Worm (Caenorhabditis elegans) whole organism, L4 larva: ENCODE measurements around the gene srlf-3.

ENCODE experiments used
- D1046.2 ChIP-seq: fragments of 200-800 bp; sonication (Bioruptor generic); IDR thresholded peaks from 2 replicates; pipeline ENCODE4 v1.3.6; 2022; ENCODE audit warnings: missing genetic modification characterization, missing compliant biosample characterization
- F10B5.3 ChIP-seq: sonication (generic microtip); optimal IDR thresholded peaks from 2 replicates; lab custom pipeline; 2016; ENCODE audit warnings: mild to moderate bottlenecking, missing genetic modification characterization, missing compliant biosample characterization
- F49E8.2 ChIP-seq: sonication (generic microtip); optimal IDR thresholded peaks from 2 replicates; lab custom pipeline; 2016; ENCODE audit warnings: missing compliant biosample characterization, mild to moderate bottlenecking, missing genetic modification characterization, borderline replicate concordance
- Y48G9A.11 ChIP-seq: fragments of 200-800 bp; sonication (Bioruptor generic); IDR thresholded peaks from 2 replicates; pipeline ENCODE4 v1.3.6; 2022; ENCODE audit warnings: missing genetic modification reagents, missing genetic modification characterization, missing compliant biosample characterization
- Y5F2A.4 ChIP-seq: fragments of 200-800 bp; sonication (Bioruptor generic); optimal IDR thresholded peaks from 2 replicates; lab custom pipeline; 2018; ENCODE audit warnings: mild to moderate bottlenecking, missing genetic modification characterization, missing compliant biosample characterization
- ZK337.2 ChIP-seq: fragments of 200-800 bp; sonication (Bioruptor generic); IDR thresholded peaks from 2 replicates; pipeline ENCODE4 v1.3.6; 2022; ENCODE audit warnings: missing genetic modification reagents, missing genetic modification characterization, missing compliant biosample characterization
- ZK546.5 ChIP-seq, 2 experiments: sonication (generic microtip); optimal IDR thresholded peaks; 2 replicates each; lab custom pipeline; 2017; ENCODE audit warnings: missing biosample characterization in 2 of 2, missing genetic modification characterization in 2 of 2
- aha-1 ChIP-seq: fragments of 150-350 bp; peaks from one replicate; lab custom pipeline; 2014; ENCODE audit warnings: missing biosample characterization, missing genetic modification characterization
- aly-2 ChIP-seq: sonication (generic microtip); optimal IDR thresholded peaks from 2 replicates; lab custom pipeline; 2018; ENCODE audit warnings: missing biosample characterization, missing genetic modification characterization
- arid-1 ChIP-seq: fragments of 200-800 bp; sonication (Bioruptor generic); conservative IDR thresholded peaks from 2 replicates; pipeline ENCODE4 v1.3.6; 2022; ENCODE audit warnings: missing genetic modification reagents, missing genetic modification characterization, missing compliant biosample characterization
- cey-2 ChIP-seq: sonication (generic microtip); optimal IDR thresholded peaks from 3 replicates; lab custom pipeline; 2017; ENCODE audit warnings: missing genetic modification characterization, mild to moderate bottlenecking, missing compliant biosample characterization, antibody characterized with exemption, borderline replicate concordance; ENCODE audit not compliant: insufficient read depth
- daf-19 ChIP-seq: fragments of 200-800 bp; sonication (Bioruptor generic); conservative IDR thresholded peaks from 2 replicates; pipeline ENCODE4 v1.3.6; 2022; ENCODE audit warnings: missing genetic modification characterization, missing compliant biosample characterization
- dmd-6 ChIP-seq: fragments of 200-800 bp; sonication (Bioruptor generic); IDR thresholded peaks from 2 replicates; pipeline ENCODE4 v1.3.6; 2022; ENCODE audit warnings: missing genetic modification reagents, missing genetic modification characterization, missing compliant biosample characterization
- dpl-1 ChIP-seq: fragments of 150-350 bp; optimal IDR thresholded peaks from 2 replicates; lab custom pipeline; 2014; ENCODE audit warnings: missing biosample characterization, missing genetic modification reagents, missing genetic modification characterization
- duxl-1 ChIP-seq: sonication (generic microtip); optimal IDR thresholded peaks from 2 replicates; lab custom pipeline; 2016; ENCODE audit warnings: mild to moderate bottlenecking, missing genetic modification characterization, moderate library complexity, missing compliant biosample characterization; ENCODE audit not compliant: poor library complexity
- dve-1 ChIP-seq: sonication (generic microtip); optimal IDR thresholded peaks from 2 replicates; lab custom pipeline; 2017; ENCODE audit warnings: antibody characterized with exemption, mild to moderate bottlenecking, missing genetic modification characterization, missing compliant biosample characterization; ENCODE audit not compliant: insufficient read depth
- egl-27 ChIP-seq: sonication (generic microtip); optimal IDR thresholded peaks from 3 replicates; lab custom pipeline; 2017; ENCODE audit warnings: missing biosample characterization, missing genetic modification reagents, missing genetic modification characterization
- fos-1 ChIP-seq: fragments of 150-350 bp; optimal IDR thresholded peaks from 2 replicates; lab custom pipeline; 2014; ENCODE audit warnings: missing biosample characterization, missing genetic modification characterization
- gei-8 ChIP-seq: fragments of 200-800 bp; sonication (Bioruptor generic); optimal IDR thresholded peaks from 2 replicates; lab custom pipeline; 2018; ENCODE audit warnings: mild to moderate bottlenecking, missing genetic modification characterization, missing compliant biosample characterization
- hlh-11 ChIP-seq: fragments of 200-800 bp; sonication (Bioruptor generic); optimal IDR thresholded peaks from 2 replicates; lab custom pipeline; 2018; ENCODE audit warnings: mild to moderate bottlenecking, missing genetic modification characterization, missing compliant biosample characterization
- hlh-30 ChIP-seq: sonication (generic microtip); optimal IDR thresholded peaks from 2 replicates; lab custom pipeline; 2017; ENCODE audit warnings: antibody characterized with exemption, mild to moderate bottlenecking, missing genetic modification characterization, missing compliant biosample characterization; ENCODE audit not compliant: insufficient read depth
- jun-1 ChIP-seq: fragments of 150-350 bp; optimal IDR thresholded peaks from 2 replicates; lab custom pipeline; 2014; ENCODE audit warnings: missing biosample characterization, missing genetic modification reagents, missing genetic modification characterization
- lim-7 ChIP-seq: fragments of 200-800 bp; sonication (Bioruptor generic); IDR thresholded peaks from 2 replicates; pipeline ENCODE4 v1.3.6; 2022; ENCODE audit warnings: missing genetic modification characterization, missing compliant biosample characterization
- lin-13 ChIP-seq: fragments of 150-350 bp; optimal IDR thresholded peaks from 2 replicates; lab custom pipeline; 2014; ENCODE audit warnings: missing biosample characterization, missing genetic modification reagents, missing genetic modification characterization
- lin-15B ChIP-seq: fragments of 150-350 bp; sonication (generic microtip); optimal IDR thresholded peaks from 3 replicates; lab custom pipeline; 2014; ENCODE audit warnings: missing biosample characterization, missing genetic modification characterization
- lin-29 ChIP-seq: fragments of 200-800 bp; sonication (Bioruptor generic); IDR thresholded peaks from 2 replicates; pipeline ENCODE4 v1.3.6; 2022; ENCODE audit warnings: missing genetic modification reagents, missing genetic modification characterization, missing compliant biosample characterization
- lin-38 ChIP-seq: fragments of 200-800 bp; sonication (Bioruptor generic); IDR thresholded peaks from 2 replicates; pipeline ENCODE4 v1.3.6; 2022; ENCODE audit warnings: missing genetic modification reagents, missing genetic modification characterization, missing compliant biosample characterization
- lsy-2 ChIP-seq, 2 experiments: fragments of 150-350 bp in 1 of 2; sonication (generic microtip) in 1 of 2; optimal IDR thresholded peaks; 2 replicates each; lab custom pipeline; 2014 to 2017; ENCODE audit warnings: missing biosample characterization in 2 of 2, missing genetic modification characterization in 2 of 2
- madf-5 ChIP-seq, 2 experiments: fragments of 200-800 bp; sonication (Bioruptor generic); IDR thresholded peaks; 2 replicates each; pipeline ENCODE4 v1.3.6; 2022; ENCODE audit warnings: missing compliant biosample characterization in 2 of 2, missing genetic modification characterization in 2 of 2
- mdt-29 ChIP-seq: fragments of 200-800 bp; sonication (Bioruptor generic); IDR thresholded peaks from 2 replicates; pipeline ENCODE4 v1.3.6; 2022; ENCODE audit warnings: missing genetic modification reagents, missing genetic modification characterization, missing compliant biosample characterization
- mep-1 ChIP-seq: fragments of 150-350 bp; sonication (generic microtip); optimal IDR thresholded peaks from 3 replicates; lab custom pipeline; 2014; ENCODE audit warnings: missing biosample characterization, missing genetic modification characterization
- mes-2 ChIP-seq: sonication (generic microtip); optimal IDR thresholded peaks from 2 replicates; lab custom pipeline; 2016; ENCODE audit warnings: missing genotype, mild to moderate bottlenecking, missing genetic modification characterization, missing compliant biosample characterization; ENCODE audit not compliant: poor library complexity, severe bottlenecking
- nhr-102 ChIP-seq: sonication (generic microtip); optimal IDR thresholded peaks from 2 replicates; lab custom pipeline; 2016; ENCODE audit warnings: mild to moderate bottlenecking, missing genetic modification characterization, moderate library complexity, missing compliant biosample characterization
- nhr-237 ChIP-seq: sonication (generic microtip); optimal IDR thresholded peaks from 2 replicates; lab custom pipeline; 2017; ENCODE audit warnings: missing biosample characterization, missing genetic modification characterization
- nhr-25 ChIP-seq: sonication (generic microtip); optimal IDR thresholded peaks from 2 replicates; lab custom pipeline; 2017; ENCODE audit warnings: missing genetic modification characterization, mild to moderate bottlenecking, missing compliant biosample characterization, antibody characterized with exemption, moderate library complexity, borderline replicate concordance; ENCODE audit not compliant: insufficient read depth
- nhr-28 ChIP-seq: fragments of 150-350 bp; optimal IDR thresholded peaks from 2 replicates; lab custom pipeline; 2014; ENCODE audit warnings: missing biosample characterization, missing genetic modification characterization
- nhr-41 ChIP-seq: fragments of 200-800 bp; sonication (Bioruptor generic); IDR thresholded peaks from 2 replicates; pipeline ENCODE4 v1.3.6; 2022; ENCODE audit warnings: missing genetic modification reagents, missing genetic modification characterization, missing compliant biosample characterization
- nhr-6 ChIP-seq: fragments of 150-350 bp; optimal IDR thresholded peaks from 2 replicates; lab custom pipeline; 2014; ENCODE audit warnings: missing biosample characterization, missing genetic modification characterization
- nhr-77 ChIP-seq: fragments of 150-350 bp; optimal IDR thresholded peaks from 2 replicates; lab custom pipeline; 2014; ENCODE audit warnings: missing biosample characterization, missing genetic modification characterization
- php-3 ChIP-seq: fragments of 200-800 bp; sonication (Bioruptor generic); IDR thresholded peaks from 2 replicates; pipeline ENCODE4 v1.3.6; 2022; ENCODE audit warnings: missing genetic modification reagents, missing genetic modification characterization, missing compliant biosample characterization
- pqm-1 ChIP-seq: sonication (generic microtip); optimal IDR thresholded peaks from 2 replicates; lab custom pipeline; 2017; ENCODE audit warnings: missing biosample characterization, missing genetic modification characterization
- saeg-2 ChIP-seq: fragments of 200-800 bp; sonication (Bioruptor generic); IDR thresholded peaks from 2 replicates; pipeline ENCODE4 v1.3.6; 2022; ENCODE audit warnings: missing genetic modification reagents, missing genetic modification characterization, missing compliant biosample characterization
- set-16 ChIP-seq: fragments of 200-800 bp; sonication (Bioruptor generic); IDR thresholded peaks from 2 replicates; pipeline ENCODE4 v1.3.6; 2022; ENCODE audit warnings: missing genetic modification reagents, missing genetic modification characterization, missing compliant biosample characterization
- unc-130 ChIP-seq: sonication (generic microtip); optimal IDR thresholded peaks from 2 replicates; lab custom pipeline; 2016; ENCODE audit warnings: missing genetic modification reagents, missing genetic modification characterization, missing compliant biosample characterization
- unc-62 ChIP-seq, 3 experiments: fragments of 150-350 bp in 1 of 3; sonication (generic microtip); optimal IDR thresholded peaks in 2 of 3; peaks in 1 of 3; 1 replicate in 1 of 3; 2 replicates in 2 of 3; lab custom pipeline; 2014 to 2017; ENCODE audit warnings: missing biosample characterization in 3 of 3, missing genetic modification characterization in 3 of 3, missing genetic modification reagents in 3 of 3, missing genotype in 1 of 3
- zfp-3 ChIP-seq: fragments of 200-800 bp; sonication (Bioruptor generic); conservative IDR thresholded peaks from 2 replicates; pipeline ENCODE4 v1.3.6; 2022; ENCODE audit warnings: missing genetic modification reagents, missing genetic modification characterization, missing compliant biosample characterization
- zip-11 ChIP-seq: fragments of 200-800 bp; sonication (Bioruptor generic); IDR thresholded peaks from 2 replicates; pipeline ENCODE4 v1.3.6; 2022; ENCODE audit warnings: missing genetic modification characterization, missing compliant biosample characterization

srlf-3 gene

DNA sequence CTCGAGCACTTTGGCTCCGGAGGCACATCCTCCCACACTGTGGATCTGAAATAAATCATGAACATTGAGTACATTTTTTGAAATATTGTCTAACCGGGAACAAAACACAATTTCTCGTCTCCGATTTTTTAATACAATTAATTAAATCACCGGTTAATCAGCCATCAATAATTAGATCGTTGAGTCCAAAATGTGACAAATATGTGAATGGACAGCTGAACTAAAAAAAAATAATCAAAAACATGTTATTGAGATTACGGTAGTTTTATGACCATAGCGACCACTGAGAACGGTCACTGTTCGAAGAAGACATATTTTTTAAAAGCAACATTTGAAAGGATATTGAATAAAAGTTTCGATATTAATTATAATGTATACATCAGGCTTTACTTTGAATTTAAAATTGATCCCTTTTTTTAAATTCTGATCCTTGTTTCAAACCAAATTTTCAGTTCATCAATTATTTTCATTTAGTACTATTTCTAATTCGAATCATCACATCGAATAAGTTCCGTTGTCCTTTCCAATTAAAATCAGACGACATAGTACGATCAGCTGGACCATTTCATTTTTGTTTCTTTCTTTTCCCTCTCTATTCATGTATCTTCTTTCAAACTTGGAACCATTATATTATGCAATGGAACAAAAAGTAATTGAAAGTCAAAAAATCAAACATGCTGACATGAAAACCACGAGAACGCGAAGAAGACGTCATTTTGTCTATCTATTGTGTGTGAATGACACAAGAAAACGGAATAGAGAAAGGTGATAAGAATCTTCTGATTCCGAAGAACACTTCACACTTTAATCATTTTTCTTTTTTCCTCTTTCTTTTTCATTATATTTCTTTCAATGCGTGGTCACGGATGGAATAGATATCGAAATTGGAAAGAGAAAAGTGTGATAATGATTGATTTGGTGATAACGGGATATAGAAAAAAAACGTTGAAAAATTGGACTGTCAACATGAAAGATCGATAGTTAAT, 43.1 kb downstream of the srlf-3 start (continued):
- peak; percentile 25; the same call in 1 of the 2 replicates for TF ChIP-seq lin-38
- TF ChIP-seq php-3 (GFP tag; lab: Robert Waterston, UW): peak; percentile 97
- TF ChIP-seq cey-2: peak; percentile 95
- TF ChIP-seq egl-27: no peak
- peak; percentile 99 for TF ChIP-seq dmd-6 (GFP tag; lab: Robert Waterston, UW)
- peak; percentile 75 for TF ChIP-seq mep-1 (tag; lab: Kevin White, UChicago)
- peak; percentile 47 for TF ChIP-seq jun-1 (tag; lab: Kevin White, UChicago)
- no peak for TF ChIP-seq D1046.2
- peak; percentile 99 for TF ChIP-seq dve-1 (tag; lab: Kevin White, UChicago)
- TF ChIP-seq F49E8.2 (tag; lab: Kevin White, UChicago): no peak
- peak; percentile 74 for TF ChIP-seq nhr-25
- TF ChIP-seq nhr-237: no peak
- no peak for TF ChIP-seq ZK546.5 (tag; optimal IDR thresholded peaks at IDR 0.05; lab: Kevin White, UChicago)
- no peak for TF ChIP-seq Y5F2A.4 (GFP tag; lab: Kevin White, UChicago)
- peak; percentile 91 for TF ChIP-seq nhr-6 (tag; lab: Kevin White, UChicago)
- no peak for TF ChIP-seq madf-5 (GFP tag; IDR thresholded peaks at IDR 0.05; lab: Robert Waterston, UW)
- peak; percentile 75 for TF ChIP-seq nhr-102
- no peak for TF ChIP-seq F10B5.3 (tag; lab: Kevin White, UChicago)
- TF ChIP-seq fos-1 (tag; lab: Kevin White, UChicago): peak; percentile 76
- TF ChIP-seq lin-29: no peak
- no peak for TF ChIP-seq Y48G9A.11
- peak; percentile 77; the same call in 1 of the 2 replicates for TF ChIP-seq saeg-2
- TF ChIP-seq dpl-1: peak; percentile 14
- TF ChIP-seq zfp-3 (GFP tag; lab: Robert Waterston, UW): peak; percentile 61; the same call in 1 of the 2 replicates
- peak; percentile 97 for TF ChIP-seq hlh-11 (tag; lab: Kevin White, UChicago)
- TF ChIP-seq lim-7: no peak
- TF ChIP-seq gei-8 (GFP tag; lab: Kevin White, UChicago): peak; percentile 85
- TF ChIP-seq daf-19 (GFP tag; lab: Robert Waterston, UW): no peak
- peak; percentile 96 for TF ChIP-seq nhr-77 (tag; lab: Kevin White, UChicago)
- peak; percentile 20 to 100 for TF ChIP-seq unc-62 (GFP tag; optimal IDR thresholded peaks at IDR 0.05 in 1 of 2; lab: Kevin White, UChicago)
- TF ChIP-seq unc-62 (tag; optimal IDR thresholded peaks at IDR 0.05; lab: Kevin White, UChicago): no peak
- TF ChIP-seq aha-1 (tag; lab: Kevin White, UChicago): peak; percentile 98
- peak; percentile 92 for TF ChIP-seq hlh-30 (tag; lab: Kevin White, UChicago)
- peak; percentile 15 for TF ChIP-seq lin-13 (GFP tag; lab: Kevin White, UChicago)
- TF ChIP-seq duxl-1: peak; percentile 7
- TF ChIP-seq pqm-1: peak; percentile 100
- TF ChIP-seq nhr-28 (tag; lab: Kevin White, UChicago): peak; percentile 99
- TF ChIP-seq lsy-2 (tag; optimal IDR thresholded peaks at IDR 0.05; lab: Kevin White, UChicago): peak; percentile 33 to 72

DNA sequence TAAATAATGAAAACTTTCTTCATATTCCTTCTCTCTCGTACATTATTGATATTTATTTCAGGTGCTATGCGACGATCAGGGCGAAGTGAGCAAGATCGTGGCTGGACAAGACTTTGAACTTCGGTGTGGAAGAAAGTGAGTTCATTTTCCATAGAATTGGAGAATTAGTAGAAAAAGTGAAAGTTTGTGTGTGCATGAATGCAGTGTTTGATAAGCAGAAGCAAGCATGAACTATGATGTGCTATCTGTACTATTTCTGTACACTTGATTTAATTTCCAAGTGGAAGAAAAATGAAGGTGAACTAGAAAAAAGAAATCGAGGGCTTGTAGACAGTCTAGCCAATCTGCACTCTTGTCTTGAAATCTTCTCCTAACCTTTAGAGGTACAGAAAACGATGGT, 44.7 kb downstream of the srlf-3 start:
- TF ChIP-seq ZK337.2: no peak
- TF ChIP-seq lin-15B: no peak
- TF ChIP-seq unc-130 (GFP tag; lab: Kevin White, UChicago): no peak
- TF ChIP-seq ZK546.5 (tag; optimal IDR thresholded peaks at IDR 0.05; lab: Kevin White, UChicago): no peak
- no peak for TF ChIP-seq nhr-25
- no peak for TF ChIP-seq arid-1
- no peak for TF ChIP-seq madf-5 (GFP tag; IDR thresholded peaks at IDR 0.05; lab: Robert Waterston, UW)
- peak; percentile 76 for TF ChIP-seq dve-1 (tag; lab: Kevin White, UChicago)
- no peak for TF ChIP-seq set-16 (GFP tag; lab: Robert Waterston, UW)
- no peak for TF ChIP-seq nhr-41 (GFP tag; lab: Robert Waterston, UW)
- TF ChIP-seq aha-1 (tag; lab: Kevin White, UChicago): peak; percentile 13
- TF ChIP-seq mdt-29 (GFP tag; lab: Robert Waterston, UW): no peak
- no peak for TF ChIP-seq duxl-1
- no peak for TF ChIP-seq aly-2
- no peak for TF ChIP-seq zip-11 (GFP tag; lab: Robert Waterston, UW)
- peak; percentile 22 for TF ChIP-seq mes-2 (tag; lab: Kevin White, UChicago)
- peak; percentile 68 for TF ChIP-seq pqm-1
- TF ChIP-seq fos-1 (tag; lab: Kevin White, UChicago): no peak
